Fruit fly (Drosophila melanogaster) whole organism, embryonic: Measurements from ENCODE around the gene CG14232.

Experiments used
- Adf1 ChIP-seq: fragments of 200-800 bp; sonication (Bioruptor generic); IDR thresholded peaks from 2 replicates; pipeline ENCODE4 v1.3.6; 2022; ENCODE audit warnings: missing biosample characterization, missing genetic modification characterization
- CG10543 ChIP-seq: fragments of 200-800 bp; sonication (Bioruptor generic); optimal IDR thresholded peaks from 3 replicates; lab custom pipeline; 2017; ENCODE audit warnings: missing biosample characterization, mild to moderate bottlenecking, missing genetic modification characterization, moderate library complexity
- CG12769 ChIP-seq: fragments of 200-800 bp; sonication (Bioruptor generic); optimal IDR thresholded peaks from 2 replicates; lab custom pipeline; 2019; ENCODE audit warnings: missing biosample characterization, mild to moderate bottlenecking, missing genetic modification characterization, moderate library complexity
- CG1647 ChIP-seq: fragments of 200-800 bp; sonication (Bioruptor generic); optimal IDR thresholded peaks from 3 replicates; lab custom pipeline; 2016; ENCODE audit warnings: missing biosample characterization, missing genetic modification characterization
- CG17328 ChIP-seq: fragments of 200-800 bp; sonication (Bioruptor generic); IDR thresholded peaks from 2 replicates; pipeline ENCODE4 v1.3.6; 2022; ENCODE audit warnings: missing biosample characterization, missing genetic modification characterization
- CG18262 ChIP-seq: fragments of 200-800 bp; optimal IDR thresholded peaks from 3 replicates; lab custom pipeline; 2019; ENCODE audit warnings: missing biosample characterization, mild to moderate bottlenecking, missing genetic modification characterization, moderate library complexity
- CG18764 ChIP-seq: fragments of 200-800 bp; sonication (Bioruptor generic); optimal IDR thresholded peaks from 3 replicates; lab custom pipeline; 2016; ENCODE audit warnings: missing biosample characterization, missing genetic modification characterization
- CG32532 ChIP-seq: fragments of 200-800 bp; sonication (Bioruptor generic); IDR thresholded peaks from 2 replicates; pipeline ENCODE4 v1.3.6; 2022; ENCODE audit warnings: missing biosample characterization, missing genetic modification characterization
- CG32767 ChIP-seq: fragments of 200-800 bp; sonication (Bioruptor generic); IDR thresholded peaks from 2 replicates; pipeline ENCODE4 v1.3.6; 2022; ENCODE audit warnings: missing biosample characterization, missing genetic modification characterization
- CG33557 ChIP-seq: fragments of 200-800 bp; sonication (Bioruptor generic); optimal IDR thresholded peaks from 2 replicates; lab custom pipeline; 2019; ENCODE audit warnings: missing biosample characterization, mild to moderate bottlenecking, missing genetic modification characterization, moderate library complexity
- CG5180 ChIP-seq: fragments of 200-800 bp; sonication (Bioruptor generic); optimal IDR thresholded peaks from 3 replicates; lab custom pipeline; 2017; ENCODE audit warnings: missing biosample characterization, missing genetic modification characterization, mild to moderate bottlenecking, moderate library complexity, missing genetic modification reagents
- CG7963 ChIP-seq: fragments of 200-800 bp; sonication (Bioruptor generic); IDR thresholded peaks from 3 replicates; pipeline ENCODE4 v1.3.6; 2022; ENCODE audit warnings: missing biosample characterization, missing genetic modification characterization; ENCODE audit not compliant: partially characterized antibody
- CG8478 ChIP-seq: fragments of >200 bp; optimal IDR thresholded peaks from 2 replicates; lab custom pipeline; 2018
- Dad ChIP-seq: fragments of 200-800 bp; sonication (Bioruptor generic); optimal IDR thresholded peaks from 3 replicates; lab custom pipeline; 2016; ENCODE audit warnings: missing biosample characterization, missing genetic modification characterization
- Deaf1 ChIP-seq: fragments of 200-800 bp; optimal IDR thresholded peaks from 3 replicates; lab custom pipeline; 2019; ENCODE audit warnings: missing biosample characterization, mild to moderate bottlenecking, missing genetic modification characterization, moderate library complexity
- Dfd ChIP-seq, 2 experiments: fragments of >200 bp; optimal IDR thresholded peaks; 2 replicates each; lab custom pipeline; 2017; ENCODE audit warnings: missing biosample characterization in 2 of 2, missing genetic modification characterization in 2 of 2
- Hr39 ChIP-seq: fragments of >200 bp; optimal IDR thresholded peaks from 2 replicates; lab custom pipeline; 2017
- Max ChIP-seq: fragments of 200-800 bp; sonication (Bioruptor generic); optimal IDR thresholded peaks from 2 replicates; lab custom pipeline; 2016; ENCODE audit warnings: missing biosample characterization, mild to moderate bottlenecking, missing genetic modification characterization
- Med ChIP-seq: fragments of 200-800 bp; sonication (Bioruptor generic); peaks from one replicate; lab custom pipeline; 2016; ENCODE audit warnings: missing biosample characterization, missing genetic modification characterization, mild to moderate bottlenecking, inconsistent platforms, moderate library complexity
- NFAT ChIP-seq: fragments of 200-800 bp; sonication (Bioruptor generic); IDR thresholded peaks from 2 replicates; pipeline ENCODE4 v1.3.6; 2022; ENCODE audit warnings: missing biosample characterization, missing genetic modification characterization
- Nf-YB ChIP-seq: fragments of 200-800 bp; sonication (Bioruptor generic); optimal IDR thresholded peaks from 3 replicates; lab custom pipeline; 2019; ENCODE audit warnings: missing biosample characterization, mild to moderate bottlenecking, missing genetic modification characterization, moderate library complexity
- Trl ChIP-seq, 3 experiments: fragments of >200 bp in 2 of 3; fragments of 200-800 bp in 1 of 3; sonication (Bioruptor generic) in 1 of 3; optimal IDR thresholded peaks; 2 replicates in 1 of 3; 3 replicates in 2 of 3; lab custom pipeline; 2016 to 2017; ENCODE audit warnings: missing biosample characterization in 1 of 3, missing genetic modification characterization in 1 of 3
- abd-A ChIP-seq: fragments of 200-800 bp; sonication (Bioruptor generic); optimal IDR thresholded peaks from 3 replicates; lab custom pipeline; 2019; ENCODE audit warnings: missing biosample characterization, mild to moderate bottlenecking, missing genetic modification characterization, moderate library complexity
- cg ChIP-seq: fragments of 200-800 bp; sonication (Bioruptor generic); optimal IDR thresholded peaks from 3 replicates; lab custom pipeline; 2019; ENCODE audit warnings: missing biosample characterization, mild to moderate bottlenecking, missing genetic modification characterization, moderate library complexity
- chinmo ChIP-seq: fragments of 200-800 bp; sonication (Bioruptor generic); IDR thresholded peaks from 4 replicates; pipeline ENCODE4 v1.3.6; 2022; ENCODE audit warnings: missing biosample characterization, missing genetic modification characterization; ENCODE audit not compliant: partially characterized antibody
- crol ChIP-seq: fragments of 200-800 bp; sonication (Bioruptor generic); IDR thresholded peaks from 2 replicates; pipeline ENCODE4 v1.3.6; 2022; ENCODE audit warnings: missing biosample characterization, missing genetic modification characterization
- dan ChIP-seq: fragments of 200-800 bp; sonication (Bioruptor generic); IDR thresholded peaks from 2 replicates; pipeline ENCODE4 v1.3.6; 2022; ENCODE audit warnings: missing biosample characterization, missing genetic modification characterization
- dpn ChIP-seq, 2 experiments: fragments of 200-800 bp; sonication (Bioruptor generic); optimal IDR thresholded peaks; 3 replicates each; lab custom pipeline; 2016; ENCODE audit warnings: missing biosample characterization in 2 of 2, missing genetic modification characterization in 2 of 2
- esg ChIP-seq: fragments of 200-800 bp; sonication (Bioruptor generic); conservative IDR thresholded peaks from 2 replicates; pipeline ENCODE4 v1.3.6; 2022; ENCODE audit warnings: missing biosample characterization, missing genetic modification characterization
- ewg ChIP-seq: fragments of 200-800 bp; sonication (Bioruptor generic); optimal IDR thresholded peaks from 3 replicates; lab custom pipeline; 2017; ENCODE audit warnings: mild to moderate bottlenecking, missing biosample characterization, missing genetic modification reagents, missing genetic modification characterization
- grau ChIP-seq: fragments of 200-800 bp; optimal IDR thresholded peaks from 3 replicates; lab custom pipeline; 2019; ENCODE audit warnings: missing biosample characterization, mild to moderate bottlenecking, missing genetic modification characterization, moderate library complexity
- kni ChIP-seq: fragments of 200-800 bp; sonication (Bioruptor generic); optimal IDR thresholded peaks from 3 replicates; lab custom pipeline; 2017; ENCODE audit warnings: mild to moderate bottlenecking, missing biosample characterization, missing genetic modification reagents, missing genetic modification characterization
- pfk ChIP-seq: fragments of 200-800 bp; sonication (Bioruptor generic); optimal IDR thresholded peaks from 2 replicates; lab custom pipeline; 2018; ENCODE audit warnings: missing biosample characterization, mild to moderate bottlenecking, missing genetic modification characterization, moderate library complexity
- slou ChIP-seq: fragments of 200-800 bp; sonication (Bioruptor generic); optimal IDR thresholded peaks from 3 replicates; lab custom pipeline; 2016; ENCODE audit warnings: missing biosample characterization, missing genetic modification characterization
- sr ChIP-seq: fragments of 200-800 bp; sonication (Bioruptor generic); IDR thresholded peaks from 3 replicates; pipeline ENCODE4 v1.3.6; 2022; ENCODE audit warnings: missing biosample characterization, missing genetic modification characterization
- twi ChIP-seq: fragments of 200-800 bp; optimal IDR thresholded peaks from 2 replicates; lab custom pipeline; 2019; ENCODE audit warnings: missing biosample characterization, mild to moderate bottlenecking, missing genetic modification characterization, moderate library complexity

CG14232 gene

dm6 chrX:19716325-19716917, 12.4 kb upstream of the CG14232 start (continued):
- TF ChIP-seq kni (GFP tag; lab: Kevin White, UChicago) (no peak), CG33557 (peak; percentile 10)

dm6 chrX:19714816-19715215, 10.8 kb upstream of the CG14232 start:
- TF ChIP-seq grau (tag; lab: Kevin White, UChicago) (peak; percentile 70), Deaf1 (peak; percentile 77), esg (no peak), Max (no peak), CG18262 (tag; lab: Kevin White, UChicago) (no peak), sr (GFP tag; lab: Robert Waterston, UW) (no peak), Nf-YB (no peak), dan (GFP tag; lab: Robert Waterston, UW) (no peak), CG10543 (GFP tag; lab: Kevin White, UChicago) (peak; percentile 12), abd-A (no peak), CG12769 (tag; lab: Kevin White, UChicago) (peak; percentile 39), CG18764 (GFP tag; lab: Kevin White, UChicago) (no peak), Med (GFP tag; lab: Kevin White, UChicago) (peak; percentile 52), CG17328 (GFP tag; lab: Robert Waterston, UW) (no peak), CG1647 (GFP tag; lab: Kevin White, UChicago) (no peak), Dad (GFP tag; lab: Kevin White, UChicago) (no peak)

- TF ChIP-seq pfk (GFP tag; lab: Kevin White, UChicago) (peak; percentile 53), CG12769 (tag; lab: Kevin White, UChicago) (peak; percentile 86), CG7963 (GFP tag; lab: Robert Waterston, UW) (no peak), Trl (optimal IDR thresholded peaks at IDR 0.05; lab: Kevin White, UChicago) (peak in 1 of 2 experiments; percentile 48), Trl (GFP tag; optimal IDR thresholded peaks at IDR 0.05; lab: Kevin White, UChicago) (no peak), CG32532 (GFP tag; lab: Robert Waterston, UW) (no peak), twi (tag; lab: Kevin White, UChicago) (peak; percentile 91), CG5180 (GFP tag; lab: Kevin White, UChicago) (peak; percentile 18), CG10543 (GFP tag; lab: Kevin White, UChicago) (peak; percentile 69), Dfd (GFP tag; optimal IDR thresholded peaks at IDR 0.05; lab: Kevin White, UChicago) (peak in 1 of 2 experiments; percentile 1), ewg (GFP tag; lab: Kevin White, UChicago) (no peak), Hr39 (peak; percentile 97), CG8478 (lab: Kevin White, UChicago) (peak; percentile 68), dpn (GFP tag; optimal IDR thresholded peaks at IDR 0.05; lab: Kevin White, UChicago) (no peak), Deaf1 (peak; percentile 95), crol (GFP tag; lab: Robert Waterston, UW) (peak; percentile 91), CG32767 (GFP tag; lab: Robert Waterston, UW) (peak; percentile 19; the same call in 1 of the 2 replicates), NFAT (GFP tag; lab: Robert Waterston, UW) (no peak), cg (GFP tag; lab: Kevin White, UChicago) (peak; percentile 85), chinmo (GFP tag; lab: Robert Waterston, UW) (0 out of 4 replicates have a peak, but pooled peaks have one; percentile 7), slou (GFP tag; lab: Kevin White, UChicago) (no peak), Adf1 (GFP tag; lab: Robert Waterston, UW) (peak; percentile 65)
Observed at dm6 chrX:19712898-19713627, 9.0 kb upstream of the CG14232 start, which contains the start of gene meso18E. Gene meso18E (minus strand): TSS chrX:19713045.
